Fruit fly (Drosophila melanogaster): ENCODE measurements around the gene MED22.

MED22 gene

dm6 chrX:921359-921758 is 6.6 kb upstream of the MED22 start:
- TF ChIP-seq CG8159 (tag; optimal IDR thresholded peaks at IDR 0.05) (no peak), D1 (tag; optimal IDR thresholded peaks at IDR 0.05) (no peak), Pif1B (GFP tag; optimal IDR thresholded peaks at IDR 0.05) (no peak), Ets98B (GFP tag; IDR thresholded peaks at IDR 0.05) (no peak), EcR (GFP tag; optimal IDR thresholded peaks at IDR 0.05) (no peak), fd96Ca (GFP tag; IDR thresholded peaks at IDR 0.05) (no peak), CG4496 (GFP tag; IDR thresholded peaks at IDR 0.05) (no peak), CG15710 (tag; optimal IDR thresholded peaks at IDR 0.05) (no peak), CG17806 (tag; optimal IDR thresholded peaks at IDR 0.05) (no peak), rn (GFP tag; IDR thresholded peaks at IDR 0.05) (no peak), Snoo (tag; optimal IDR thresholded peaks at IDR 0.05) (no peak), gl (tag; optimal IDR thresholded peaks at IDR 0.05) (no peak), CG34367 (tag; optimal IDR thresholded peaks at IDR 0.05) (no peak), Pif1A (GFP tag; optimal IDR thresholded peaks at IDR 0.05) (no peak), CG10348 (GFP tag; IDR thresholded peaks at IDR 0.05) (no peak), CG13204 (GFP tag; optimal IDR thresholded peaks at IDR 0.05) (no peak), CG9948 (tag; optimal IDR thresholded peaks at IDR 0.05) (no peak)

- no peak for TF ChIP-seq rn (GFP tag; IDR thresholded peaks at IDR 0.05)
- TF ChIP-seq Pif1A (GFP tag; optimal IDR thresholded peaks at IDR 0.05), result no peak
- no peak for TF ChIP-seq D1 (tag; optimal IDR thresholded peaks at IDR 0.05)
- TF ChIP-seq Pif1B (GFP tag; optimal IDR thresholded peaks at IDR 0.05), result no peak
- TF ChIP-seq CG12605 (GFP tag; IDR thresholded peaks at IDR 0.05), result no peak
- TF ChIP-seq CG8301 (tag; optimal IDR thresholded peaks at IDR 0.05), result no peak
- TF ChIP-seq CG9948 (tag; optimal IDR thresholded peaks at IDR 0.05), result no peak
- TF ChIP-seq CG17806 (tag; optimal IDR thresholded peaks at IDR 0.05), result no peak
- TF ChIP-seq CG32121 (GFP tag; IDR thresholded peaks at IDR 0.05), result no peak
- TF ChIP-seq CG14655 (GFP tag; optimal IDR thresholded peaks at IDR 0.05), result no peak
- no peak for TF ChIP-seq CG10348 (GFP tag; IDR thresholded peaks at IDR 0.05)
- TF ChIP-seq CG15710 (tag; optimal IDR thresholded peaks at IDR 0.05), result no peak
- TF ChIP-seq Ets98B (GFP tag; IDR thresholded peaks at IDR 0.05), result no peak
These were observed 603 bp upstream of the MED22 start, which contains the start of gene Lztr1 for dm6 chrX:927209-927862. TSS of gene Lztr1 (minus strand) at chrX:927582.

- TF ChIP-seq CG14655 (GFP tag; optimal IDR thresholded peaks at IDR 0.05), result no peak
- TF ChIP-seq CG9948 (tag; optimal IDR thresholded peaks at IDR 0.05), result no peak
- TF ChIP-seq CG8301 (tag; optimal IDR thresholded peaks at IDR 0.05), result no peak
- no peak for TF ChIP-seq CG32121 (GFP tag; IDR thresholded peaks at IDR 0.05)
These were observed 2.3 kb downstream of the MED22 start, which contains the start of gene CG3708 for dm6 chrX:930048-930800. TSS of gene CG3708 (minus strand) at chrX:930098.

dm6 chrX:932166-932565 is 4.2 kb downstream of the MED22 start, which contains the start of the genes CG32815 and CG3706:
TSS of gene CG32815 (plus strand) at chrX:932466.
TSS of gene CG3706 (minus strand) at chrX:932475.
- TF ChIP-seq Ets98B (GFP tag; IDR thresholded peaks at IDR 0.05), result no peak
- TF ChIP-seq CG17806 (tag; optimal IDR thresholded peaks at IDR 0.05), result no peak
- no peak for TF ChIP-seq rn (GFP tag; IDR thresholded peaks at IDR 0.05)
- TF ChIP-seq EcR (GFP tag; optimal IDR thresholded peaks at IDR 0.05), result no peak
- no peak for TF ChIP-seq CG32121 (GFP tag; IDR thresholded peaks at IDR 0.05)
- TF ChIP-seq Pif1A (GFP tag; optimal IDR thresholded peaks at IDR 0.05), result no peak
- no peak for TF ChIP-seq fd96Ca (GFP tag; IDR thresholded peaks at IDR 0.05)
- TF ChIP-seq CG4496 (GFP tag; IDR thresholded peaks at IDR 0.05), result no peak
- TF ChIP-seq CG8301 (tag; optimal IDR thresholded peaks at IDR 0.05), result no peak
- TF ChIP-seq CG15710 (tag; optimal IDR thresholded peaks at IDR 0.05), result no peak
- TF ChIP-seq CG12605 (GFP tag; IDR thresholded peaks at IDR 0.05), result no peak
- no peak for TF ChIP-seq Snoo (tag; optimal IDR thresholded peaks at IDR 0.05)
- TF ChIP-seq CG9948 (tag; optimal IDR thresholded peaks at IDR 0.05), result no peak
- no peak for TF ChIP-seq CG10348 (GFP tag; IDR thresholded peaks at IDR 0.05)
- no peak for TF ChIP-seq CG34367 (tag; optimal IDR thresholded peaks at IDR 0.05)
- TF ChIP-seq gl (tag; optimal IDR thresholded peaks at IDR 0.05), result no peak
- TF ChIP-seq CG13204 (GFP tag; optimal IDR thresholded peaks at IDR 0.05), result no peak
- no peak for TF ChIP-seq CG14655 (GFP tag; optimal IDR thresholded peaks at IDR 0.05)
- TF ChIP-seq D1 (tag; optimal IDR thresholded peaks at IDR 0.05), result no peak
- no peak for TF ChIP-seq CG8159 (tag; optimal IDR thresholded peaks at IDR 0.05)

- TF ChIP-seq CG14655 (GFP tag; optimal IDR thresholded peaks at IDR 0.05), result no peak
- no peak for TF ChIP-seq CG13204 (GFP tag; optimal IDR thresholded peaks at IDR 0.05)
- TF ChIP-seq CG34367 (tag; optimal IDR thresholded peaks at IDR 0.05), result no peak
- TF ChIP-seq CG9948 (tag; optimal IDR thresholded peaks at IDR 0.05), result no peak
- TF ChIP-seq Ets98B (GFP tag; IDR thresholded peaks at IDR 0.05), result no peak
- no peak for TF ChIP-seq Snoo (tag; optimal IDR thresholded peaks at IDR 0.05)
- no peak for TF ChIP-seq CG8159 (tag; optimal IDR thresholded peaks at IDR 0.05)
- no peak for TF ChIP-seq D1 (tag; optimal IDR thresholded peaks at IDR 0.05)
These were observed 4.9 kb downstream of the MED22 start for dm6 chrX:932859-933258.

- no peak for TF ChIP-seq CG8159 (tag; optimal IDR thresholded peaks at IDR 0.05)
- no peak for TF ChIP-seq CG8301 (tag; optimal IDR thresholded peaks at IDR 0.05)
- no peak for TF ChIP-seq D1 (tag; optimal IDR thresholded peaks at IDR 0.05)
- no peak for TF ChIP-seq CG10348 (GFP tag; IDR thresholded peaks at IDR 0.05)
- no peak for TF ChIP-seq Ets98B (GFP tag; IDR thresholded peaks at IDR 0.05)
- TF ChIP-seq Pif1B (GFP tag; optimal IDR thresholded peaks at IDR 0.05), result no peak
- no peak for TF ChIP-seq EcR (GFP tag; optimal IDR thresholded peaks at IDR 0.05)
- no peak for TF ChIP-seq CG32121 (GFP tag; IDR thresholded peaks at IDR 0.05)
- no peak for TF ChIP-seq CG13204 (GFP tag; optimal IDR thresholded peaks at IDR 0.05)
- TF ChIP-seq CG9948 (tag; optimal IDR thresholded peaks at IDR 0.05), result no peak
- no peak for TF ChIP-seq gl (tag; optimal IDR thresholded peaks at IDR 0.05)
- TF ChIP-seq CG4496 (GFP tag; IDR thresholded peaks at IDR 0.05), result no peak
- TF ChIP-seq CG12605 (GFP tag; IDR thresholded peaks at IDR 0.05), result no peak
- TF ChIP-seq CG15710 (tag; optimal IDR thresholded peaks at IDR 0.05), result no peak
- TF ChIP-seq CG14655 (GFP tag; optimal IDR thresholded peaks at IDR 0.05), result no peak
- no peak for TF ChIP-seq CG17806 (tag; optimal IDR thresholded peaks at IDR 0.05)
These were observed 6.1 kb downstream of the MED22 start for dm6 chrX:933997-934396.
